Worm (Caenorhabditis elegans): ENCODE measurements around the gene Y47D3A.32.

- TF ChIP-seq ztf-28 (GFP tag; IDR thresholded peaks at IDR 0.05) (no peak), mel-28 (tag; optimal IDR thresholded peaks at IDR 0.05; ENCODE audit: borderline replicate concordance) (no peak), ceh-40 (GFP tag; IDR thresholded peaks at IDR 0.05) (no peak), unc-62 (GFP tag; optimal IDR thresholded peaks at IDR 0.05) (no peak), unc-130 (GFP tag; optimal IDR thresholded peaks at IDR 0.05) (no peak), athp-1 (tag; optimal IDR thresholded peaks at IDR 0.05) (no peak), nfya-1 (tag; optimal IDR thresholded peaks at IDR 0.05; ENCODE audit: borderline replicate concordance, insufficient read depth) (no peak), dpl-1 (GFP tag; optimal IDR thresholded peaks at IDR 0.05) (no peak), C17E4.6 (GFP tag; IDR thresholded peaks at IDR 0.05) (no peak), zfh-2 (GFP tag; conservative IDR thresholded peaks at IDR 0.05) (no peak), ztf-6 (GFP tag; IDR thresholded peaks at IDR 0.05) (no peak), fkh-3 (tag; optimal IDR thresholded peaks at IDR 0.05) (no peak), K12H6.12 (tag; optimal IDR thresholded peaks at IDR 0.05) (no peak)
Measured at ce11 chrIII:11269206-11269605, 17.0 kb downstream of the Y47D3A.32 start.

Measured in whole organism, young adult.